Worm (Caenorhabditis elegans): ENCODE measurements around the gene K10G4.10.
A peak's percentile ranks its signal among the peaks of the same experiment; 100 is the strongest.

Gene K10G4.10

DNA sequence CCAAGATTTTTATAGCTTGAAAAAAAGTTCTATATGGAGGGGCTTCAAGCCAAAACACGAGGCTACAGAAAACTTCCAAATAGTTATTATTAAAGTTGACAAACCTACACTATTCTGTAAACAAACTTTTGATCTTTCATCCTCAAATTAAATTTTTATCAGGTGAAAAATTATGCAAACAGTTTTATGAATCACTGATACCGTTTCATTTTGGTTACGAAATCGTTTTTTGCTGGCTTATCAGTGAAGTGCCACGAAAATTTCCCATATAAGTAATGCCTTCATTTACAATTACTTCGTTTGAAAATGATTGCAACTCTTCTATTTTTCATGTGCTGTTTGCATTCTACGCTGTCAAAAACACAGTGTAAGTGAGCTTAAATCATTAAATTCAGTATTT lies 34.5 kb upstream of the K10G4.10 start, which contains the start of gene T19C9.8:
Gene T19C9.8, plus strand, starts transcription at position 299 of the 400 bp plus-strand sequence.
- TF ChIP-seq fax-1 (tag; optimal IDR thresholded peaks at IDR 0.05) (no peak), sox-2 (GFP tag; IDR thresholded peaks at IDR 0.05) (no peak), lin-11 (tag; optimal IDR thresholded peaks at IDR 0.05) (no peak), ceh-48 (tag; optimal IDR thresholded peaks at IDR 0.05) (no peak), K02D7.2 (tag; optimal IDR thresholded peaks at IDR 0.05) (no peak), ceh-30 (tag; optimal IDR thresholded peaks at IDR 0.05) (no peak), unc-86 (tag; optimal IDR thresholded peaks at IDR 0.05) (no peak), dmd-4 (tag; optimal IDR thresholded peaks at IDR 0.05; ENCODE audit: borderline replicate concordance) (no peak), nhr-232 (tag; optimal IDR thresholded peaks at IDR 0.05) (no peak), pax-1 (tag; optimal IDR thresholded peaks at IDR 0.05) (no peak), rnt-1 (tag; optimal IDR thresholded peaks at IDR 0.05) (no peak), F13H6.1 (tag; optimal IDR thresholded peaks at IDR 0.05) (no peak), odd-2 (tag; optimal IDR thresholded peaks at IDR 0.05) (no peak), sdc-2 (tag; optimal IDR thresholded peaks at IDR 0.05) (no peak), sox-4 (tag; optimal IDR thresholded peaks at IDR 0.05) (no peak), hlh-6 (tag; optimal IDR thresholded peaks at IDR 0.05) (no peak), C08G9.2 (tag; optimal IDR thresholded peaks at IDR 0.05) (no peak), ztf-16 (tag; optimal IDR thresholded peaks at IDR 0.05) (no peak)

DNA sequence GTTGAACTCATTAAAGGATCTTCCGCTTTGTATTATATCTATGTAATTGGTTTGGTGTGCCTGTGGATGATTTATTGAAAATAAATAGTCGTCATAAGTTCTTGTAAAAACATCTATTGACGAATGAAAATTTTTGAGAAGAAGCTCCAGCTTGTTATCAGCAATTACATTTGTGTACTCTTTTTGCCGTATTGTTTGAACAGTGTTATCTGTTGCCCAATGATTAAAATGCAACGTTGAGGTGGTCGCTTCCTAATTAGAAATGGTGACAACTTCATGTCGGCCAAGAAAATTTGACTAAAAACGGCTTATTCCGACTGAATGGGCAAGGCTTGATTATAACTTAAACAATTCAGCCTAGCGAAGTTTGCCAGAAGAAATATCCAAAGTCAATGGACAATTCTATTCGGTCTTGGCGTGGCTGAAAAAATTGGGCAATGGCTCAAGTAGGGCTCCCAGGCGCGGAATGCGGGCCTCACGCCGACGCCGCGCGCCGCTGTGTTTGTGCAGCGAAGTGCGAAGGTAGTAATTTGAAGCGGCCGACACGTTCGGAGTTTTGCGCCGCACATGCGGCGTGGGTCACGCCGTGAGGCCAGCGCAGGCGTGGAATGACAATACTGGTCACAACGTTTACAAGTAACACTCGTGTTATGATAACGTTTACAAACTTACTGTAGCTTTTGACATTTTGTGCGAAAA lies 32.6 kb upstream of the K10G4.10 start:
- TF ChIP-seq ama-1 (optimal IDR thresholded peaks at IDR 0.05) (no peak), nhr-232 (tag; optimal IDR thresholded peaks at IDR 0.05) (no peak), ceh-45 (GFP tag; IDR thresholded peaks at IDR 0.05) (no peak), che-1 (tag; optimal IDR thresholded peaks at IDR 0.05) (no peak), T23F11.4 (GFP tag; optimal IDR thresholded peaks at IDR 0.05) (no peak), pha-2 (tag; optimal IDR thresholded peaks at IDR 0.05) (no peak), gmeb-2 (tag; optimal IDR thresholded peaks at IDR 0.05) (no peak), hlh-8 (tag; optimal IDR thresholded peaks at IDR 0.05) (no peak)

DNA sequence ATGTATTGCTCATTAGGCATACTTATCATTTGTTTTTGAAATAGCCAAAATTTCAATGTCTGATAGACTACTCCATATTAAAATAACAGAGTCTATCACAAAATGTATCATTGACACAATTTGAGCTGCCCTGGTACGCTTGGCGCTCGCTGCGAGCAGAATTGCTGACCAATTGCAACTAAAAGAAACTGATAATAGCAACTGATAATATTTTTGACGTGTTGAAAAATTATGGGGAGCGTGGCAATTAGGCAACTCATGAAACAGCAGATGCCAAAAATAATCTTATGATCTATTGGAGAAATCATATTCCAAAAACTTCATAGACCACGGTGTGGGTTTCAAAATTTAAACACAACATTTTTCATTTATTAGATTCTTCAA lies 32.1 kb upstream of the K10G4.10 start:
- TF ChIP-seq hlh-13 (GFP tag; optimal IDR thresholded peaks at IDR 0.05) (no peak), elt-2 (tag; optimal IDR thresholded peaks at IDR 0.05) (peak; percentile 32)

DNA sequence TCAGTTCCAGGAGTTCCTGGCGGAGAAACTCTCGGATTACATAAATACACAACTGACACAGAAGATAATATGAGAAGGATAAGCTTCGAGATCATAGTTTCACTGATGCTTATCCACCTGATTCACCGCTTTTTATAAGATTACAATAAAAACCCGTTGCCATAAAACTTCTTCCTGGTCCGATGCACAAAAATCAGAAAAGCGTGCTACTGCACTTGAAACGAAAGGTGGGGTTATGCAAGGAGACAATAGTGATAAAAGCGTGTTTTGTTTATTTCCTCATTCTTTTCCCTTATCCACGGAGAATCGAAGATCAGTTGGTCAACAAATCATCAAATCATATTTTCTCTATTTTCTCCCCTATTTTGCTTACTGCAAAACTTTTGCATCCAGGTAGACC lies 30.8 kb upstream of the K10G4.10 start, which contains the start of gene Y68A4B.3:
Gene Y68A4B.3, minus strand, starts transcription at position 101 of the 400 bp plus-strand sequence.
- TF ChIP-seq ceh-30 (tag; optimal IDR thresholded peaks at IDR 0.05) (no peak), mec-3 (tag; optimal IDR thresholded peaks at IDR 0.05; ENCODE audit: borderline replicate concordance) (no peak), ceh-34 (tag; optimal IDR thresholded peaks at IDR 0.05) (no peak), npax-4 (tag; optimal IDR thresholded peaks at IDR 0.05) (no peak), ceh-24 (tag; optimal IDR thresholded peaks at IDR 0.05) (no peak)

DNA sequence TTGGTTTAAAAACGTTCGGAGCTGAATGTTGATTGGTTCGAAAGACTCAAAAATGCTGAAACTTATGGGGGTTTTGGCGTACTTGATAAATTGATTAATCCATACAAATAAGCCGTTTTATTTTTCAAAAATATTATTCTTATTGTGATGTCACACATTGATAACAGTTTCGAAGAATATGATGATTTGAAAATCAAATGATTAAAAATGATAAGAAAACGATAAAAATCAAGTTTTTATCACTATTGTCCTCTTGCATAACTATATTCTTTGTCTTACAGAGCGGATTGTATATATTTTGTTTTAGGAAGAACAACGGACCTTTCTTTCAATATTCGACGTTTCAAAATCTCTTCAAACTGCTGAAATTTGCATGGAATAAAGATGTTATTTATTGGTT lies 30.3 kb upstream of the K10G4.10 start:
- no peak for TF ChIP-seq Y22D7AL.16 (tag; optimal IDR thresholded peaks at IDR 0.05)
- TF ChIP-seq elt-2 (tag; optimal IDR thresholded peaks at IDR 0.05), result peak; percentile 37

DNA sequence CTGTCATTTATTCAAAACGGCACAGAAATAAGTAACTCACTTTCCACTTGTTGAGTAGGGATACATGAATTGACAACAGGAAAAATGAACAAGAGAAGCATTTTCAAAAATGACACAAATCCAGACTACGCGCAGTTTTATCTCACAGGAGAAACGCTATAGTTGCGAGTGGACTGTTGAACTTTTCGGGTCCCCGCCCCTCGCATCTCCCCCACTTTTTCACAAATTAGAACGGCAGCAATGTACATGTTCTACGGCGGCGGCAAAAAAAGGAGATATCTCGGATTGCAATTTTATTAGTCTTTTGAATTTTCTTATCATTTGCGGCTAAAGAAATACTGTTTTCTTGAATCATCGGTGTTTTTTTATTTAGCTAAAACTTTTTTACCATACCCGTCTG lies 27.9 kb upstream of the K10G4.10 start, which contains the start of gene clec-242:
Gene clec-242, minus strand, starts transcription at position 101 of the 400 bp plus-strand sequence.
- no peak for TF ChIP-seq K09A11.1 (tag; optimal IDR thresholded peaks at IDR 0.05; ENCODE audit: insufficient read depth)
- TF ChIP-seq unc-42 (tag; optimal IDR thresholded peaks at IDR 0.05), result no peak
- TF ChIP-seq tbx-2 (tag; optimal IDR thresholded peaks at IDR 0.05), result no peak
- no peak for TF ChIP-seq elt-2 (tag; optimal IDR thresholded peaks at IDR 0.05)
- no peak for TF ChIP-seq madf-2 (tag; optimal IDR thresholded peaks at IDR 0.05)
- no peak for TF ChIP-seq odd-2 (tag; optimal IDR thresholded peaks at IDR 0.05)
- TF ChIP-seq C38D4.7 (GFP tag; optimal IDR thresholded peaks at IDR 0.05), result no peak
- TF ChIP-seq ttx-3 (tag; optimal IDR thresholded peaks at IDR 0.05), result no peak
- TF ChIP-seq ceh-14 (tag; optimal IDR thresholded peaks at IDR 0.05), result no peak
- no peak for TF ChIP-seq rnt-1 (tag; optimal IDR thresholded peaks at IDR 0.05)
- no peak for TF ChIP-seq ceh-24 (tag; optimal IDR thresholded peaks at IDR 0.05)
- no peak for TF ChIP-seq sox-2 (GFP tag; IDR thresholded peaks at IDR 0.05)

Measured in whole organism, late embryonic.